Worm (Caenorhabditis elegans) whole organism, young adult: ENCODE measurements around the gene W01D2.6.
A peak's percentile ranks its signal among the peaks of the same experiment; 100 is the strongest.
"Not testable (repeated sequence)": the region's sequence is repeated elsewhere in the genome, so short reads cannot be mapped to it uniquely, and the experiment has no call there.

Experiments used
- B0035.1 ChIP-seq: sonication (generic microtip); optimal IDR thresholded peaks from 2 replicates; lab custom pipeline; 2016; ENCODE audit warnings: missing genetic modification characterization, mild to moderate bottlenecking, missing compliant biosample characterization, missing genotype, missing genetic modification reagents
- B0261.1 ChIP-seq: sonication (generic microtip); optimal IDR thresholded peaks from 2 replicates; lab custom pipeline; 2016; ENCODE audit warnings: mild to moderate bottlenecking, missing genetic modification characterization, moderate library complexity, missing compliant biosample characterization
- C06A6.2 ChIP-seq: fragments of 200-800 bp; sonication (Bioruptor generic); conservative IDR thresholded peaks from 2 replicates; pipeline ENCODE4 v1.3.6; 2022; ENCODE audit warnings: missing genetic modification characterization, missing compliant biosample characterization
- D2030.7 ChIP-seq: fragments of 200-800 bp; sonication (Bioruptor generic); IDR thresholded peaks from 2 replicates; pipeline ENCODE4 v1.3.6; 2022; ENCODE audit warnings: missing genetic modification reagents, missing genetic modification characterization, missing compliant biosample characterization
- F33H1.4 ChIP-seq: fragments of 200-800 bp; sonication (Bioruptor generic); IDR thresholded peaks from 2 replicates; pipeline ENCODE4 v1.3.6; 2022; ENCODE audit warnings: missing genetic modification reagents, missing genetic modification characterization, missing compliant biosample characterization
- K11D2.4 ChIP-seq: fragments of 200-800 bp; sonication (Bioruptor generic); IDR thresholded peaks from 2 replicates; pipeline ENCODE4 v1.3.6; 2022; ENCODE audit warnings: missing genetic modification reagents, missing genetic modification characterization, missing compliant biosample characterization
- Y95B8A.8 ChIP-seq: fragments of 200-800 bp; sonication (Bioruptor generic); IDR thresholded peaks from 2 replicates; pipeline ENCODE4 v1.3.6; 2022; ENCODE audit warnings: missing genetic modification reagents, missing genetic modification characterization, missing compliant biosample characterization
- ZK185.1 ChIP-seq: sonication (generic microtip); optimal IDR thresholded peaks from 2 replicates; lab custom pipeline; 2016; ENCODE audit warnings: mild to moderate bottlenecking, missing genetic modification characterization, missing compliant biosample characterization; ENCODE audit not compliant: poor library complexity, severe bottlenecking
- aptf-3 ChIP-seq: fragments of 200-800 bp; sonication (Bioruptor generic); IDR thresholded peaks from 2 replicates; pipeline ENCODE4 v1.3.6; 2022; ENCODE audit warnings: missing genetic modification characterization, missing compliant biosample characterization
- atf-7 ChIP-seq: sonication (generic microtip); optimal IDR thresholded peaks from 2 replicates; lab custom pipeline; 2017; ENCODE audit warnings: mild to moderate bottlenecking, missing genetic modification characterization, missing compliant biosample characterization
- bed-1 ChIP-seq: fragments of 200-800 bp; sonication (Bioruptor generic); IDR thresholded peaks from 2 replicates; pipeline ENCODE4 v1.3.6; 2022; ENCODE audit warnings: missing genetic modification reagents, missing genetic modification characterization, missing compliant biosample characterization
- bed-2 ChIP-seq: fragments of 200-800 bp; sonication (Bioruptor generic); IDR thresholded peaks from 2 replicates; pipeline ENCODE4 v1.3.6; 2022; ENCODE audit warnings: missing genetic modification reagents, missing genetic modification characterization, missing compliant biosample characterization
- cebp-1 ChIP-seq, 2 experiments: fragments of 200-800 bp in 1 of 2; sonication (Bioruptor generic) in 1 of 2; sonication (generic microtip) in 1 of 2; IDR thresholded peaks in 1 of 2; optimal IDR thresholded peaks in 1 of 2; 2 replicates each; pipeline versions ENCODE4 v1.3.6 to Lab custom; 2017 to 2022; ENCODE audit warnings: missing compliant biosample characterization in 2 of 2, missing genetic modification characterization in 2 of 2, mild to moderate bottlenecking in 1 of 2, missing genetic modification reagents in 1 of 2, moderate library complexity in 1 of 2
- ceh-79 ChIP-seq: sonication (generic microtip); optimal IDR thresholded peaks from 2 replicates; lab custom pipeline; 2017; ENCODE audit warnings: mild to moderate bottlenecking, missing genetic modification characterization, missing compliant biosample characterization
- dox-1 ChIP-seq: fragments of 200-800 bp; sonication (Bioruptor generic); IDR thresholded peaks from 2 replicates; pipeline ENCODE4 v1.3.6; 2022; ENCODE audit warnings: missing genetic modification reagents, missing genetic modification characterization, missing compliant biosample characterization
- ekl-4 ChIP-seq: fragments of 200-800 bp; sonication (Bioruptor generic); IDR thresholded peaks from 2 replicates; pipeline ENCODE4 v1.3.6; 2022; ENCODE audit warnings: missing genetic modification reagents, missing genetic modification characterization, missing compliant biosample characterization
- ets-4 ChIP-seq: fragments of 200-800 bp; sonication (Bioruptor generic); optimal IDR thresholded peaks from 2 replicates; lab custom pipeline; 2018; ENCODE audit warnings: mild to moderate bottlenecking, missing genetic modification characterization, missing compliant biosample characterization
- hlh-26 ChIP-seq: fragments of 200-800 bp; sonication (Bioruptor generic); conservative IDR thresholded peaks from 2 replicates; pipeline ENCODE4 v1.3.6; 2022; ENCODE audit warnings: missing genetic modification reagents, missing genetic modification characterization, missing compliant biosample characterization
- hmg-1.2 ChIP-seq: fragments of 200-800 bp; sonication (Bioruptor generic); IDR thresholded peaks from 2 replicates; pipeline ENCODE4 v1.3.6; 2022; ENCODE audit warnings: missing genetic modification reagents, missing genetic modification characterization, missing compliant biosample characterization
- hmg-20 ChIP-seq: fragments of 200-800 bp; sonication (Bioruptor generic); IDR thresholded peaks from 2 replicates; pipeline ENCODE4 v1.3.6; 2022; ENCODE audit warnings: missing genetic modification reagents, missing genetic modification characterization, missing compliant biosample characterization
- hrde-1 ChIP-seq: sonication (generic microtip); optimal IDR thresholded peaks from 2 replicates; lab custom pipeline; 2016; ENCODE audit warnings: missing genetic modification characterization, mild to moderate bottlenecking, missing compliant biosample characterization, moderate library complexity, missing genotype, missing genetic modification reagents, borderline replicate concordance
- lin-26 ChIP-seq: fragments of 200-800 bp; sonication (Bioruptor generic); IDR thresholded peaks from 2 replicates; pipeline ENCODE4 v1.3.6; 2022; ENCODE audit warnings: missing genetic modification reagents, missing genetic modification characterization, missing compliant biosample characterization
- lin-35 ChIP-seq, 3 experiments: fragments of 150-350 bp in 2 of 3; sonication (generic microtip) in 1 of 3; optimal IDR thresholded peaks; 2 replicates each; lab custom pipeline; 2014 to 2018; ENCODE audit warnings: missing biosample characterization in 3 of 3, missing genetic modification characterization in 3 of 3, missing genetic modification reagents in 3 of 3
- lin-54 ChIP-seq: fragments of 200-800 bp; sonication (Bioruptor generic); optimal IDR thresholded peaks from 2 replicates; lab custom pipeline; 2018; ENCODE audit warnings: mild to moderate bottlenecking, missing genetic modification characterization, missing compliant biosample characterization
- lsl-1 ChIP-seq: fragments of 200-800 bp; sonication (Bioruptor generic); optimal IDR thresholded peaks from 2 replicates; lab custom pipeline; 2018; ENCODE audit warnings: mild to moderate bottlenecking, missing genetic modification characterization, moderate library complexity, missing compliant biosample characterization
- madf-6 ChIP-seq: fragments of 200-800 bp; sonication (Bioruptor generic); IDR thresholded peaks from 2 replicates; pipeline ENCODE4 v1.3.6; 2022; ENCODE audit warnings: missing genetic modification reagents, missing genetic modification characterization, missing compliant biosample characterization
- mcd-1 ChIP-seq: fragments of 200-800 bp; sonication (Bioruptor generic); IDR thresholded peaks from 2 replicates; pipeline ENCODE4 v1.3.6; 2022; ENCODE audit warnings: missing genetic modification reagents, missing genetic modification characterization, missing compliant biosample characterization
- mxl-1 ChIP-seq: sonication (generic microtip); optimal IDR thresholded peaks from 2 replicates; lab custom pipeline; 2016; ENCODE audit warnings: missing genetic modification characterization, missing compliant biosample characterization
- nfyb-1 ChIP-seq: fragments of 200-800 bp; sonication (Bioruptor generic); IDR thresholded peaks from 2 replicates; pipeline ENCODE4 v1.3.6; 2022; ENCODE audit warnings: missing genetic modification reagents, missing genetic modification characterization, missing compliant biosample characterization
- nhr-120 ChIP-seq: fragments of 200-800 bp; sonication (Bioruptor generic); IDR thresholded peaks from 2 replicates; pipeline ENCODE4 v1.3.6; 2022; ENCODE audit warnings: missing genetic modification characterization, missing compliant biosample characterization
- pbrm-1 ChIP-seq: fragments of 200-800 bp; sonication (Bioruptor generic); IDR thresholded peaks from 2 replicates; pipeline ENCODE4 v1.3.6; 2022; ENCODE audit warnings: missing genetic modification reagents, missing genetic modification characterization, missing compliant biosample characterization
- rcor-1 ChIP-seq: fragments of 200-800 bp; sonication (Bioruptor generic); IDR thresholded peaks from 2 replicates; pipeline ENCODE4 v1.3.6; 2022; ENCODE audit warnings: missing genetic modification reagents, missing genetic modification characterization, missing compliant biosample characterization
- rpc-1 ChIP-seq, 2 experiments: fragments of 150-350 bp in 1 of 2; sonication (generic microtip) in 1 of 2; optimal IDR thresholded peaks; 2 replicates each; lab custom pipeline; 2014 to 2018; ENCODE audit warnings: missing biosample characterization in 1 of 2, missing genetic modification characterization in 1 of 2, missing genetic modification reagents in 1 of 2, missing genotype in 1 of 2
- snpc-4 ChIP-seq, 5 experiments: fragments of 150-350 bp in 1 of 5; sonication (generic microtip) in 4 of 5; optimal IDR thresholded peaks; 2 replicates each; lab custom pipeline; 2014 to 2018; ENCODE audit warnings: missing genetic modification characterization in 5 of 5, missing biosample characterization in 3 of 5, antibody characterized with exemption in 2 of 5, mild to moderate bottlenecking in 2 of 5, missing compliant biosample characterization in 2 of 5, missing genotype in 2 of 5, moderate library complexity in 2 of 5, missing genetic modification reagents in 1 of 5
- tbp1 ChIP-seq: fragments of 200-800 bp; sonication (Bioruptor generic); optimal IDR thresholded peaks from 2 replicates; lab custom pipeline; 2018; ENCODE audit warnings: mild to moderate bottlenecking, missing genetic modification characterization, missing compliant biosample characterization
- xnd-1 ChIP-seq: sonication (generic microtip); optimal IDR thresholded peaks from 2 replicates; lab custom pipeline; 2016; ENCODE audit warnings: missing genotype, missing genetic modification reagents, missing genetic modification characterization, missing compliant biosample characterization
- zfh-2 ChIP-seq: fragments of 200-800 bp; sonication (Bioruptor generic); conservative IDR thresholded peaks from 2 replicates; pipeline ENCODE4 v1.3.6; 2022; ENCODE audit warnings: missing genetic modification reagents, missing genetic modification characterization, missing compliant biosample characterization
- zim-3 ChIP-seq: sonication (generic microtip); optimal IDR thresholded peaks from 2 replicates; lab custom pipeline; 2017; ENCODE audit warnings: mild to moderate bottlenecking, missing genetic modification characterization, moderate library complexity, missing compliant biosample characterization
- ztf-18 ChIP-seq: sonication (generic microtip); optimal IDR thresholded peaks from 2 replicates; lab custom pipeline; 2016; ENCODE audit warnings: missing genotype, mild to moderate bottlenecking, missing genetic modification characterization, missing compliant biosample characterization
- ztf-3 ChIP-seq: fragments of 200-800 bp; sonication (Bioruptor generic); optimal IDR thresholded peaks from 2 replicates; lab custom pipeline; 2018; ENCODE audit warnings: mild to moderate bottlenecking, missing genetic modification characterization, missing compliant biosample characterization

W01D2.6 gene

ce11 chrII:14801086-14801531 is 7.7 kb upstream of the W01D2.6 start (continued):
- TF ChIP-seq D2030.7 (peak; percentile 52; the same call in 1 of the 2 replicates), Y95B8A.8 (no peak), tbp1 (GFP tag; lab: Kevin White, UChicago) (peak; percentile 78), nfyb-1 (GFP tag; lab: Robert Waterston, UW) (peak; percentile 73), hrde-1 (no peak), zfh-2 (0 out of 2 replicates have a peak, but pooled peaks have one; percentile 31), bed-2 (GFP tag; lab: Robert Waterston, UW) (no peak), cebp-1 (GFP tag; IDR thresholded peaks at IDR 0.05; lab: Robert Waterston, UW) (peak; percentile 68), cebp-1 (tag; optimal IDR thresholded peaks at IDR 0.05; lab: Kevin White, UChicago) (peak; percentile 85), xnd-1 (peak; percentile 91), B0261.1 (tag; lab: Kevin White, UChicago) (peak; percentile 62), ets-4 (no peak), pbrm-1 (GFP tag; lab: Robert Waterston, UW) (0 out of 2 replicates have a peak, but pooled peaks have one; percentile 34), dox-1 (GFP tag; lab: Robert Waterston, UW) (peak; percentile 53; the same call in 1 of the 2 replicates), lin-35 (GFP tag; optimal IDR thresholded peaks at IDR 0.05; lab: Kevin White, UChicago) (peak in 1 of 3 experiments; percentile 61), rcor-1 (no peak), snpc-4 (GFP tag; optimal IDR thresholded peaks at IDR 0.05; lab: Kevin White, UChicago) (peak; percentile 95), snpc-4 (tag; optimal IDR thresholded peaks at IDR 0.05; lab: Kevin White, UChicago) (peak; percentile 94 to 98 (median 98)), ZK185.1 (peak; percentile 86), aptf-3 (GFP tag; lab: Robert Waterston, UW) (no peak), lsl-1 (GFP tag; lab: Kevin White, UChicago) (peak; percentile 87)

ce11 chrII:14802527-14802926 is 6.3 kb upstream of the W01D2.6 start:
- TF ChIP-seq rpc-1 (optimal IDR thresholded peaks at IDR 0.05; lab: Kevin White, UChicago): peak; percentile 56
- peak; percentile 68 for TF ChIP-seq rpc-1 (tag; optimal IDR thresholded peaks at IDR 0.05; lab: Kevin White, UChicago)
- 0 out of 2 replicates have a peak, but pooled peaks have one; percentile 49 for TF ChIP-seq dox-1 (GFP tag; lab: Robert Waterston, UW)
- peak; percentile 60 for TF ChIP-seq D2030.7
- peak; percentile 61 for TF ChIP-seq madf-6 (GFP tag; lab: Robert Waterston, UW)
- not testable (repeated sequence) for TF ChIP-seq snpc-4 (GFP tag; optimal IDR thresholded peaks at IDR 0.05; lab: Kevin White, UChicago)
- peak in 2 of 4 experiments; percentile 68 to 70 for TF ChIP-seq snpc-4 (tag; optimal IDR thresholded peaks at IDR 0.05; lab: Kevin White, UChicago)
- peak; percentile 33; the same call in 1 of the 2 replicates for TF ChIP-seq F33H1.4
- peak; percentile 83 for TF ChIP-seq tbp1 (GFP tag; lab: Kevin White, UChicago)
- TF ChIP-seq lin-26 (GFP tag; lab: Robert Waterston, UW): peak; percentile 77
- peak; percentile 9 for TF ChIP-seq lin-54 (GFP tag; lab: Kevin White, UChicago)
- TF ChIP-seq nfyb-1 (GFP tag; lab: Robert Waterston, UW): peak; percentile 38; the same call in 1 of the 2 replicates
- peak; percentile 59 for TF ChIP-seq B0261.1 (tag; lab: Kevin White, UChicago)
- peak; percentile 63; the same call in 1 of the 2 replicates for TF ChIP-seq ekl-4 (GFP tag; lab: Robert Waterston, UW)
- TF ChIP-seq rcor-1: peak; percentile 26; the same call in 1 of the 2 replicates
- peak; percentile 52 for TF ChIP-seq hmg-1.2 (GFP tag; lab: Robert Waterston, UW)
- 0 out of 2 replicates have a peak, but pooled peaks have one; percentile 30 for TF ChIP-seq hmg-20 (GFP tag; lab: Robert Waterston, UW)
- TF ChIP-seq nhr-120: 0 out of 2 replicates have a peak, but pooled peaks have one; percentile 8
- TF ChIP-seq mcd-1 (GFP tag; lab: Robert Waterston, UW): peak; percentile 23; the same call in 1 of the 2 replicates
- peak; percentile 14 for TF ChIP-seq lsl-1 (GFP tag; lab: Kevin White, UChicago)

- peak; percentile 49 for TF ChIP-seq B0035.1
- TF ChIP-seq K11D2.4 (GFP tag; lab: Robert Waterston, UW): no peak
- TF ChIP-seq tbp1 (GFP tag; lab: Kevin White, UChicago): peak; percentile 81
- no peak for TF ChIP-seq mxl-1 (tag; lab: Kevin White, UChicago)
- TF ChIP-seq hlh-26 (GFP tag; lab: Robert Waterston, UW): no peak
- peak; percentile 55; the same call in 1 of the 2 replicates for TF ChIP-seq C06A6.2
- peak; percentile 38 for TF ChIP-seq ztf-18
- peak; percentile 43 for TF ChIP-seq ztf-3 (GFP tag; lab: Kevin White, UChicago)
- peak; percentile 77 for TF ChIP-seq zim-3 (tag; lab: Kevin White, UChicago)
- TF ChIP-seq ceh-79: no peak
- 0 out of 2 replicates have a peak, but pooled peaks have one; percentile 19 for TF ChIP-seq bed-1
- peak; percentile 55 for TF ChIP-seq lin-54 (GFP tag; lab: Kevin White, UChicago)
- TF ChIP-seq atf-7 (tag; lab: Kevin White, UChicago): peak; percentile 80
- TF ChIP-seq rpc-1 (optimal IDR thresholded peaks at IDR 0.05; lab: Kevin White, UChicago): peak; percentile 88
- TF ChIP-seq rpc-1 (tag; optimal IDR thresholded peaks at IDR 0.05; lab: Kevin White, UChicago): peak; percentile 73
These were observed 4.4 kb upstream of the W01D2.6 start, which contains the start of gene W01D2.3 for ce11 chrII:14804259-14804899. W01D2.3 (minus strand) TSS chrII:14804309.
